ENCODE assay signal across 6 worm cellular contexts in the genomic region with DNA sequence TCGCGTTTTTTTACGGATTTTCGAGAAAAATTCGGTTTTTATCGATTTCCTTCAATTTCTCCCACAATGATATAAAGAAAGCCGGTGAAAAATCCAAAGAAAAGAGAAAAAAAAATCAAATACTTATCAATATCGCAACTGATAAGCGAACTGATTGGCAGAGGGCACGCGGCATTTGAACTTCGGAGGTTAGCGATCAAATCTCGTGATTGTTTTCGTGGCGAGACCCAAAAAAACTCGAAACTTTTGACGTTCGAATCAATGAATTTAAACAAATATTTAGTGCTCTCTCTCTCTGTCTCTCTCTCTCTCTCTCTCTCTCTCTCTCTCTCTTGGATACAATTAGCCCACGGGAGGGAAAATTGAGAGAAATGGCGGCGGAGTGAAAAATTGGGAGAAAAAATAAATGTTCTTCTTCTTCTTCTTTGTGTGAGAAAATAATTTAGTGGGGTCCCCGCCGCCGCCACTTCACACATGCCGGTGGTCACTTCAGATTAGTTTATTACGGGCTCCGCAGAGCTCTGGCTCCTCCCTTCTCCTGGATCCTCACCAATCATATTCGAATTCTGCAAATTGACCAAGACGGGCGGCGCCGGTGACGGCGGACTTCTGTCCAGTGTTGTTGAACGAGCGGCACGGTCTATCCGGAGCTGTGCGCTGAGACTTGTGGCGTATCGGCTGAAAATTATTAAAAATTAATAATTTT.
TF ChIP-seq lines count a peak whose summit lies in the region.

No protein-coding gene starts in this region.

TF ChIP-seq in whole organism, L1 larva, 84 proteins besides CTCF, POLR2A, EP300 and RAD21 (continues in another document):
- TF ChIP-seq nhr-11 (tag; optimal IDR thresholded peaks at IDR 0.05; lab: Kevin White, UChicago) (no peak), nhr-77 (tag; optimal IDR thresholded peaks at IDR 0.05; lab: Kevin White, UChicago) (no peak), unc-62 (GFP tag; optimal IDR thresholded peaks at IDR 0.05; lab: Kevin White, UChicago) (no peak), aly-2 (tag; optimal IDR thresholded peaks at IDR 0.05; lab: Kevin White, UChicago) (no peak), ama-1 (optimal IDR thresholded peaks at IDR 0.05; lab: Kevin White, UChicago) (no peak), elt-3 (tag; optimal IDR thresholded peaks at IDR 0.05; lab: Kevin White, UChicago) (peak in 1 of 6 experiments; percentile 39), hlh-4 (tag; optimal IDR thresholded peaks at IDR 0.05; lab: Kevin White, UChicago) (no peak), dsc-1 (tag; optimal IDR thresholded peaks at IDR 0.05; lab: Kevin White, UChicago) (peak; percentile 25), fos-1 (tag; optimal IDR thresholded peaks at IDR 0.05; lab: Kevin White, UChicago) (no peak), unc-130 (tag; optimal IDR thresholded peaks at IDR 0.05; lab: Kevin White, UChicago) (no peak), nhr-20 (tag; optimal IDR thresholded peaks at IDR 0.05; lab: Kevin White, UChicago) (no peak), egl-27 (tag; optimal IDR thresholded peaks at IDR 0.05; lab: Kevin White, UChicago) (no peak), mep-1 (tag; optimal IDR thresholded peaks at IDR 0.05; lab: Kevin White, UChicago) (no peak), unc-98 (GFP tag; IDR thresholded peaks at IDR 0.05; lab: Robert Waterston, UW) (no peak), unc-30 (tag; optimal IDR thresholded peaks at IDR 0.05; lab: Kevin White, UChicago) (no peak)

TF ChIP-seq in whole organism, L2 larva, 48 proteins besides CTCF, POLR2A, EP300 and RAD21 (continues in another document):
- peak; percentile 20 for TF ChIP-seq crh-2 (tag; optimal IDR thresholded peaks at IDR 0.05; lab: Kevin White, UChicago)
- no peak for TF ChIP-seq lin-13 (GFP tag; optimal IDR thresholded peaks at IDR 0.05; lab: Kevin White, UChicago)
- TF ChIP-seq sma-9 (GFP tag; optimal IDR thresholded peaks at IDR 0.05; lab: Kevin White, UChicago), result peak; percentile 59
- no peak for TF ChIP-seq sma-9 (tag; optimal IDR thresholded peaks at IDR 0.05; lab: Kevin White, UChicago)
- no peak for TF ChIP-seq zag-1 (tag; optimal IDR thresholded peaks at IDR 0.05; lab: Kevin White, UChicago)
- TF ChIP-seq ZK546.5 (tag; optimal IDR thresholded peaks at IDR 0.05; lab: Kevin White, UChicago), result no peak
- no peak for TF ChIP-seq snpc-4 (tag; optimal IDR thresholded peaks at IDR 0.05; lab: Kevin White, UChicago)
- TF ChIP-seq sem-4 (tag; optimal IDR thresholded peaks at IDR 0.05; lab: Kevin White, UChicago), result no peak
- peak; percentile 27 for TF ChIP-seq gmeb-1 (tag; optimal IDR thresholded peaks at IDR 0.05; lab: Kevin White, UChicago)
- TF ChIP-seq nhr-21 (tag; optimal IDR thresholded peaks at IDR 0.05; lab: Kevin White, UChicago), result no peak
- no peak for TF ChIP-seq nhr-237 (tag; optimal IDR thresholded peaks at IDR 0.05; lab: Kevin White, UChicago)
- TF ChIP-seq egl-27 (tag; optimal IDR thresholded peaks at IDR 0.05; lab: Kevin White, UChicago), result no peak
- TF ChIP-seq ama-1 (optimal IDR thresholded peaks at IDR 0.05; lab: Kevin White, UChicago), result no peak
- TF ChIP-seq skn-1 (tag; optimal IDR thresholded peaks at IDR 0.05; lab: Kevin White, UChicago), result no peak
- TF ChIP-seq nhr-23 (tag; optimal IDR thresholded peaks at IDR 0.05; lab: Kevin White, UChicago), result no peak

TF ChIP-seq in whole organism, L3 larva, 47 proteins besides CTCF, POLR2A, EP300 and RAD21:
- TF ChIP-seq nhr-67 (tag; optimal IDR thresholded peaks at IDR 0.05; lab: Kevin White, UChicago) (no peak), R02D3.7 (tag; optimal IDR thresholded peaks at IDR 0.05; lab: Kevin White, UChicago) (no peak), pha-4 (tag; optimal IDR thresholded peaks at IDR 0.05; lab: Kevin White, UChicago) (peak; percentile 57), ztf-11 (tag; optimal IDR thresholded peaks at IDR 0.05; lab: Kevin White, UChicago) (no peak), lin-39 (tag; optimal IDR thresholded peaks at IDR 0.05; lab: Kevin White, UChicago) (no peak), lin-15B (tag; optimal IDR thresholded peaks at IDR 0.05; lab: Kevin White, UChicago) (peak; percentile 12), nhr-23 (tag; optimal IDR thresholded peaks at IDR 0.05; lab: Kevin White, UChicago) (no peak), elt-2 (tag; optimal IDR thresholded peaks at IDR 0.05; lab: Kevin White, UChicago) (peak; percentile 82), fkh-10 (GFP tag; optimal IDR thresholded peaks at IDR 0.05; lab: Kevin White, UChicago) (no peak), nhr-43 (tag; optimal IDR thresholded peaks at IDR 0.05; lab: Kevin White, UChicago; ENCODE audit: poor library complexity, severe bottlenecking) (no peak), mdl-1 (tag; optimal IDR thresholded peaks at IDR 0.05; lab: Kevin White, UChicago) (no peak), tbx-2 (tag; optimal IDR thresholded peaks at IDR 0.05; lab: Kevin White, UChicago) (no peak)
TF ChIP-seq in whole organism, L3 larva: peak in this region for 3.

TF ChIP-seq in whole organism, L4 larva, 104 proteins besides CTCF, POLR2A, EP300 and RAD21 (continues in another document):
- TF ChIP-seq pqm-1 (tag; optimal IDR thresholded peaks at IDR 0.05; lab: Kevin White, UChicago) (peak; percentile 43), hlh-11 (tag; optimal IDR thresholded peaks at IDR 0.05; lab: Kevin White, UChicago) (peak; percentile 43), nhr-28 (tag; optimal IDR thresholded peaks at IDR 0.05; lab: Kevin White, UChicago) (peak; percentile 55), mep-1 (tag; optimal IDR thresholded peaks at IDR 0.05; lab: Kevin White, UChicago) (peak; percentile 0), dve-1 (tag; optimal IDR thresholded peaks at IDR 0.05; lab: Kevin White, UChicago; ENCODE audit: insufficient read depth) (peak; percentile 54), set-16 (GFP tag; IDR thresholded peaks at IDR 0.05; lab: Robert Waterston, UW) (peak; percentile 53), lsy-2 (tag; optimal IDR thresholded peaks at IDR 0.05; lab: Kevin White, UChicago) (peak in 1 of 2 experiments; percentile 19), daf-16 (GFP tag; optimal IDR thresholded peaks at IDR 0.05; lab: Kevin White, UChicago) (no peak), daf-16 (tag; optimal IDR thresholded peaks at IDR 0.05; lab: Kevin White, UChicago) (peak; percentile 47), cey-2 (tag; optimal IDR thresholded peaks at IDR 0.05; lab: Kevin White, UChicago; ENCODE audit: borderline replicate concordance, insufficient read depth) (no peak), T26A8.4 (GFP tag; IDR thresholded peaks at IDR 0.05; lab: Robert Waterston, UW) (no peak), daf-12 (tag; optimal IDR thresholded peaks at IDR 0.05; lab: Kevin White, UChicago) (no peak), zip-11 (GFP tag; IDR thresholded peaks at IDR 0.05; lab: Robert Waterston, UW) (no peak), hlh-30 (tag; optimal IDR thresholded peaks at IDR 0.05; lab: Kevin White, UChicago; ENCODE audit: insufficient read depth) (peak; percentile 62), ces-1 (GFP tag; optimal IDR thresholded peaks at IDR 0.05; lab: Kevin White, UChicago) (no peak)

TF ChIP-seq in whole organism, late embryonic, 69 proteins besides CTCF, POLR2A, EP300 and RAD21:
- TF ChIP-seq ceh-31 (tag; optimal IDR thresholded peaks at IDR 0.05; lab: Kevin White, UChicago), result no peak
- peak; percentile 20 for TF ChIP-seq elt-2 (tag; optimal IDR thresholded peaks at IDR 0.05; lab: Kevin White, UChicago)

TF ChIP-seq in whole organism, young adult, 124 proteins besides CTCF, POLR2A, EP300 and RAD21:
- TF ChIP-seq attf-5 (GFP tag; optimal IDR thresholded peaks at IDR 0.05; lab: Kevin White, UChicago) (peak; percentile 31), dox-1 (GFP tag; IDR thresholded peaks at IDR 0.05; lab: Robert Waterston, UW) (peak; percentile 48; the same call in 1 of the 2 replicates), attf-3 (GFP tag; conservative IDR thresholded peaks at IDR 0.05; lab: Robert Waterston, UW) (no peak), F33H1.4 (GFP tag; IDR thresholded peaks at IDR 0.05; lab: Robert Waterston, UW) (peak; percentile 29; the same call in 1 of the 2 replicates), zfh-2 (GFP tag; conservative IDR thresholded peaks at IDR 0.05; lab: Robert Waterston, UW) (peak; percentile 68), cebp-1 (GFP tag; IDR thresholded peaks at IDR 0.05; lab: Robert Waterston, UW) (no peak), cebp-1 (tag; optimal IDR thresholded peaks at IDR 0.05; lab: Kevin White, UChicago) (peak; percentile 29), egl-18 (GFP tag; IDR thresholded peaks at IDR 0.05; lab: Robert Waterston, UW) (no peak), nhr-80 (tag; optimal IDR thresholded peaks at IDR 0.05; lab: Kevin White, UChicago) (peak; percentile 73), let-607 (tag; optimal IDR thresholded peaks at IDR 0.05; lab: Kevin White, UChicago) (peak; percentile 42 to 62), lin-54 (GFP tag; optimal IDR thresholded peaks at IDR 0.05; lab: Kevin White, UChicago) (peak; percentile 26)
